Worm (Caenorhabditis elegans) whole organism, L4 larva: Measurements from ENCODE around the gene tgt-1.

Source experiments
- daf-12 ChIP-seq: fragments of 150-350 bp; optimal IDR thresholded peaks from 2 replicates; lab custom pipeline; 2014; ENCODE audit warnings: missing biosample characterization, missing genetic modification reagents, missing genetic modification characterization
- nhr-28 ChIP-seq: fragments of 150-350 bp; optimal IDR thresholded peaks from 2 replicates; lab custom pipeline; 2014; ENCODE audit warnings: missing biosample characterization, missing genetic modification characterization

DNA sequence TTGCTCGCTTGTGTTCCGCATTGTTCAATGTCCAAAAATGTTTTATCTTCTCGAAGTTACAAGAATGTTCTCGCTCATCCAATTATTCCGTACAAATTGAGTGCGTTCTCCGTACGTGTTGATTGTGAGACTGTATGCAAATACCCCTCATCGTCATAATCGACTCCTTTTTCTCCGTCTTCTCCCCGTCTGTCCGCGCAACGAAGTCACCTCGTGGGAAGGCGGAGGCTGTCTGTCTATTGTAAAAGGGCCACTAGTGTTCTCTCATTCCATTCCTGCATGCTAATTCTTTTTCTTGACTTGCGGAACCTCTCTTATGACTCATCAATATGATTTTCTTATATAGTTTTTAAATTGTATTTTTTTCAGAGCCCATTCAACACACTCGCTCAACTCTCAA lies 10.6 kb upstream of the tgt-1 start, which contains the start of gene ZK829.9:
- TF ChIP-seq nhr-28 (no peak), daf-12 (tag; lab: Kevin White, UChicago) (no peak)
